Worm (Caenorhabditis elegans): ENCODE data around the gene srab-10.
A peak's percentile ranks its signal among the peaks of the same experiment; 100 is the strongest.

srab-10 gene

DNA sequence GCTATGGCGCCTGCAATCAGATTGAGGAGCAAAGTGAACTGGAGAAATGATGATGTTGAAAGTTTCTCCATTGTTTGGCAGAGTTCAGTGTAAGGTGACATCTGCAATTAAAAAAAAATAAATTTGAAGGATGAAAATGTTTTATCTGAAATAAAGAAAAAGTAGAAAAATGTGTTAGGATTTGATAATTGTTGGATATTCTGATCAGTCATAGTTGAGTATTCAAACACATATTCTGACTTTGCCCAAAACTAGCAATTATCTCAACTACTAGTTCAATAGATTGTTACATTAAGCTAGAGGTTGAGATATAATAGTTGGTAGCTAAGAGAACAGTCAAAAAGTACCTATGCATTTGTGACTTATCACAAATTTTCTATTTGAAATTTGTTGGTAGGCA, at the start of gene srab-10:
srab-10 (minus strand) TSS at position 101 of the 400 bp plus-strand sequence.
- no peak for TF ChIP-seq madf-6 (GFP tag; IDR thresholded peaks at IDR 0.05)

DNA sequence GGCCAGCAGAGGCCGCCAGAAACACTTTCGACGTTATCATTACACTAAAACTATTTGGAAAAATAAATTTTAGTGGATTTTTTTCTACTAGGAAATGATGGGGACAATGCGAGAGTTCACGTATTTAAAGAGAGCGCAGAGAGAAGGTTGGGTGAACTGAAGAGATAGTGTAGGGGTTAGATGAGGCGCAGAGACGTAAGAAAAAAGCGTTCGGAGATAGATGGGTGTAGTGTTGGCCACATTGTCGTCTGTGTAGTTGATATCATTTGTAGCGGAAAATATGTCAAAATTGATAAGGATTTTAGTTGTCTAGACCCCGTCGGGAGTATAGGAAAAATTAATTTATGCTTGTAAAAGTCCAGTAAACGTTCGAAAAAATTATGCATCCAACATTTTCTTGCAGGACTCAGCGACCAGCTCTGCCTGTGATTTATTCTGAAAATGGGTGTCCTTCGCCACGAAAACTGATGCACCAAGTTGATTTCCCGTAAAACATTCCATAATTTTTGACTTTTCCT, 48.8 kb upstream of the srab-10 start, which contains the start of the genes Y73C8B.3 and Y73C8B.9:
Y73C8B.3 (minus strand) TSS at position 147 of the 518 bp plus-strand sequence.
Y73C8B.9 (plus strand) TSS at position 468 of the 518 bp plus-strand sequence.
- TF ChIP-seq F39B2.1 (GFP tag; IDR thresholded peaks at IDR 0.05) (no peak), F57A8.1 (GFP tag; optimal IDR thresholded peaks at IDR 0.05) (no peak), unc-130 (GFP tag; optimal IDR thresholded peaks at IDR 0.05) (no peak), hmg-1.2 (GFP tag; IDR thresholded peaks at IDR 0.05) (peak; percentile 89; the same call in 1 of the 2 replicates), nfyb-1 (GFP tag; IDR thresholded peaks at IDR 0.05) (peak; percentile 28; the same call in 1 of the 2 replicates), lin-40 (tag; optimal IDR thresholded peaks at IDR 0.05) (peak; percentile 5), madf-8 (GFP tag; conservative IDR thresholded peaks at IDR 0.05) (no peak), mcd-1 (GFP tag; IDR thresholded peaks at IDR 0.05) (peak; percentile 33; the same call in 1 of the 2 replicates), K12H6.12 (tag; optimal IDR thresholded peaks at IDR 0.05) (no peak), atf-7 (tag; optimal IDR thresholded peaks at IDR 0.05) (peak; percentile 6), nhr-80 (tag; optimal IDR thresholded peaks at IDR 0.05) (peak; percentile 52)

DNA sequence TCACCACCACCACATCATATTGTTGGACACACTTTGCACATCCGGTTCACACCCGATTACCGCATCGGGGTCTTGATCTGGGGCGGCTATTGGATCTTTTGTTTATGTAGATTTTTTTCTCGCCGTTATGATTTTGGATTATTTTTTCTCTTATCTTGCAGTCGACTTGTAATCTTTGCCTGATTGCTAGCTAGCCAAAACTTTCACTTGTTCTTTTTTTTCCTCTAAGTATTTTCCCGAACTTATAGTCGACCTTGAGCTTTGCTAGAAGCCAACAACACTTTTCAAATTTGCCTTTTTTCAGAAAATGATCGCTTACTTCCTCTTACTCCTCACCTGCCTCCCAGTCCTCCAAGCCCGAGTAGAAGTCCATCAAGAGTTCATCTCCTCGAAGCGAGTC, 43.6 kb upstream of the srab-10 start, which contains the start of gene lag-2:
lag-2 (plus strand) TSS at position 301 of the 400 bp plus-strand sequence.
- TF ChIP-seq madf-10 (tag; optimal IDR thresholded peaks at IDR 0.05): no peak
- no peak for TF ChIP-seq egl-44 (GFP tag; IDR thresholded peaks at IDR 0.05)

DNA sequence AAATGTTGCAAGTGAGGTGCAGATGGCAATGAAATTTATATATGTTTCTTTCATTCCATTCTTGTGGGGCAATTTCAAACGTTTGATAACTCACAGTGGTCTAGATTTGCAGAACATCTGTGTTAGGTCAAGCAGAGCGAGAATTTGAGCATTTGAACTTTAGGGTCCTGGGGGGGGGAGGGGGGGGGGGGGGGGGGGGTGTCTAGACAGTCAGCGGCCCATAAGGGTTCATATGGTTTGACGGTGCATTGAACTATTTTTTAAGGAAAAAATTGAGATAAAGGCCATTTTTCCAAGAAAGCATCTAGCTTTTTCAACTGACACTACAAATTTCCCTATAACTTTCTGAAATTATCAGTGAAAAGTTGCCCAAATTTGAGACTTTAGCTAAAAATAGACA, 41.5 kb upstream of the srab-10 start:
- TF ChIP-seq egl-44 (GFP tag; IDR thresholded peaks at IDR 0.05): no peak
- peak; percentile 78; the same call in 1 of the 2 replicates for TF ChIP-seq egrh-3 (GFP tag; IDR thresholded peaks at IDR 0.05)

DNA sequence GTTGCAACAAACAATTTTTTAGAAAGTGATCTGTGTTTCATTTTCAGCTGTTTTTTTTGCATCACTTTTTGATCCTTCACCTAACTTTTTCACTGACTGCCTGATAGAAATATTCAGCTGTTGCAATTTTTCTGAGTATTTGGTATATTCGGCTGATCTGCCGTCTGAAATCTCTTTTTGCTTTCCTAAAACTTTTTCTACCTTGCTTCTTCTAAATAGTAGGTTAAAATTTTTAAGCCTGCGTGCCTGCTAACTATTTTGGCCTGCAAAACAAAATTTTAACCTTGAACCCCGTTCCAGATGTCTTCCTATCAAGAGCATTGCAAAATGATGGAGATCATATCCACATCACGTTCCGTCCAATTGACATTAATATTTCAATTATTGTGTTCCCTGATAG, 31.8 kb upstream of the srab-10 start, which contains the start of gene srab-8:
srab-8 (plus strand) TSS at position 301 of the 400 bp plus-strand sequence.
- TF ChIP-seq bed-1 (GFP tag; IDR thresholded peaks at IDR 0.05) (no peak), madf-6 (GFP tag; IDR thresholded peaks at IDR 0.05) (no peak), egl-44 (GFP tag; IDR thresholded peaks at IDR 0.05) (no peak)

DNA sequence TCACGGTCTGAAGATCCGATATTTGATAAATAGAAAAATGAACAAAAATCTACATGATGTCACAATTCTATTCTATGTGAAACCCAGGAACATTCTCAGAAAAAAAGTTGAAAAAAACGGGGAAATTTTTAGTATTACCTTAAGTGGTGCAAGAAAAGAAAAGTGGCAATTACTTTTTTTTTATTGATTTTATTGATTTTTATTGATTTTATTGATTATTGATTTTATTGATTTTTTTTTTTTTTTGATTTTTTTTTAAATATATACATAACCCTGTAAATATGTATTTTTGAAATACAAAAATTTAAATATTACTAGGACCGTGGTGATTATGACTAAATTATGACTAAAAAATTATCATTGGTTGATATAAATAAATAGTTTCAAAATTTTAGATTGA, 27.2 kb upstream of the srab-10 start:
- no peak for TF ChIP-seq aptf-3 (GFP tag; IDR thresholded peaks at IDR 0.05)
- no peak for TF ChIP-seq F33H1.4 (GFP tag; IDR thresholded peaks at IDR 0.05)
- no peak for TF ChIP-seq ceh-27 (GFP tag; optimal IDR thresholded peaks at IDR 0.05)
- no peak for TF ChIP-seq madf-3 (GFP tag; IDR thresholded peaks at IDR 0.05)
- no peak for TF ChIP-seq Y67H2A.10 (GFP tag; conservative IDR thresholded peaks at IDR 0.05)
- TF ChIP-seq ztf-22 (GFP tag; optimal IDR thresholded peaks at IDR 0.05): no peak

DNA sequence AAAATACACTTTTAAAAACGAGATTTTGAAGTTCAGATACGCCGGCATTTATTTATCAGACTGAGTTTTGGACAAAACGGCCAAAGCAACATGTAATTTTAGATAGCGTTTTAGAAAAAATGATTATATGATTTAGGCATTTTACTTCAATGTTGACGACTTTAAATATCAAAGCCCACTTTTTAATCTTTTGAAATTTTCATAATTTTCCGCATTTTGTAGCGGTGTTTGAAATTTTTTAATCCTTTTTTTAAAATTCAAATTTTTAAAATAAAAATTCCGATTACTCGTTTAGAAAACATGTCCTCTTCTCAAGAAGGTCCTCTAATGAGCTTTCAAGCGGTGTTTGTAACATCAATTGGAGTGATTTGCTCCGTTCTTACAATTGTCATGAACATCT, 25.4 kb upstream of the srab-10 start, which contains the start of gene srbc-6:
srbc-6 (plus strand) TSS at position 301 of the 400 bp plus-strand sequence.
- no peak for TF ChIP-seq let-607 (tag; optimal IDR thresholded peaks at IDR 0.05)
- TF ChIP-seq lag-1 (GFP tag; IDR thresholded peaks at IDR 0.05): no peak
- TF ChIP-seq B0035.1 (tag; optimal IDR thresholded peaks at IDR 0.05): no peak
- no peak for TF ChIP-seq snpc-1.1 (tag; optimal IDR thresholded peaks at IDR 0.05; ENCODE audit: insufficient read depth)
- no peak for TF ChIP-seq hmg-20 (GFP tag; IDR thresholded peaks at IDR 0.05)
- no peak for TF ChIP-seq repo-1 (tag; optimal IDR thresholded peaks at IDR 0.05)
- no peak for TF ChIP-seq bed-1 (GFP tag; IDR thresholded peaks at IDR 0.05)
- no peak for TF ChIP-seq Y53F4B.3 (GFP tag; IDR thresholded peaks at IDR 0.05)

Data from whole organism, young adult.